Fruit fly (Drosophila melanogaster): ENCODE data around the gene CG13284.

Gene CG13284

DNA sequence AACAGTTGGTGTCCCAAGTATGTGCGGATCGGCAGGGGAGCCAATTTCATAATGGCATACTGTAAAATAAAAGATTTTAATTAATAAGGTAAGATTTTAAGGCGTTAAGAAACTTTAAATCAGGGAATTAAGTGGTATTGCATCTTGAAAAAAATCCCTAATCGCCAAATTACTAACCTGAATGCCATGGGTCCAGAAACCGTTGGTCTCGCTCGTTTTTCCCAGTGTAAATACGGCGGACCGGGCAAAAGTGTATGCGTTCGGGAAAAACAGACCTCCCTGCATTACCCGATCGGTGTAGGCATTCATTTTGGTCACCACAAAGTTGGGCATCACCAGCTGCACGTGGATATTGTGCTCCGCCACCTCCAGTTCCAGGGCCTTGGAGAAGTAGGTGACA is 5.2 kb downstream of the CG13284 start (continued):
- TF ChIP-seq esn (GFP tag; optimal IDR thresholded peaks at IDR 0.05) (peak; percentile 72), CG1621 (tag; optimal IDR thresholded peaks at IDR 0.05) (no peak), CG7368 (GFP tag; optimal IDR thresholded peaks at IDR 0.05) (peak; percentile 4), CG6854 (GFP tag; optimal IDR thresholded peaks at IDR 0.05) (no peak), Hr39 (GFP tag; optimal IDR thresholded peaks at IDR 0.05) (peak; percentile 66), Gug (GFP tag; IDR thresholded peaks at IDR 0.05) (peak; percentile 22; the same call in 1 of the 2 replicates), ss (GFP tag; optimal IDR thresholded peaks at IDR 0.05) (no peak), acj6 (GFP tag; optimal IDR thresholded peaks at IDR 0.05) (peak; percentile 21), Blimp-1 (GFP tag; optimal IDR thresholded peaks at IDR 0.05) (no peak), spab (GFP tag; optimal IDR thresholded peaks at IDR 0.05) (no peak), Sox102F (GFP tag; optimal IDR thresholded peaks at IDR 0.05) (peak; percentile 61), fd85E (GFP tag; optimal IDR thresholded peaks at IDR 0.05) (no peak), CG15336 (GFP tag; IDR thresholded peaks at IDR 0.05) (peak; percentile 50; the same call in 1 of the 2 replicates), CG8632 (GFP tag; optimal IDR thresholded peaks at IDR 0.05) (no peak), CG9139 (GFP tag; optimal IDR thresholded peaks at IDR 0.05) (no peak), pdm3 (GFP tag; optimal IDR thresholded peaks at IDR 0.05) (peak; percentile 17), topi (GFP tag; optimal IDR thresholded peaks at IDR 0.05) (peak; percentile 65), fkh (GFP tag; optimal IDR thresholded peaks at IDR 0.05) (no peak), achi (GFP tag; optimal IDR thresholded peaks at IDR 0.05) (peak; percentile 32), Hr4 (GFP tag; optimal IDR thresholded peaks at IDR 0.05) (peak; percentile 24), CG6163 (GFP tag; IDR thresholded peaks at IDR 0.05) (no peak; the same call in 2 of the 3 replicates), cyc (GFP tag; optimal IDR thresholded peaks at IDR 0.05) (peak; percentile 69), CG16779 (tag; optimal IDR thresholded peaks at IDR 0.05) (no peak), eg (GFP tag; IDR thresholded peaks at IDR 0.05) (peak; percentile 48; the same call in 1 of the 3 replicates), Ets21C (GFP tag; optimal IDR thresholded peaks at IDR 0.05) (peak; percentile 16), fd59A (GFP tag; optimal IDR thresholded peaks at IDR 0.05) (no peak), Smox (GFP tag; optimal IDR thresholded peaks at IDR 0.05) (peak; percentile 54), CG6792 (GFP tag; optimal IDR thresholded peaks at IDR 0.05) (peak; percentile 3), dsx (GFP tag; optimal IDR thresholded peaks at IDR 0.05; ENCODE audit: poor library complexity, severe bottlenecking) (no peak), CG34406 (GFP tag; optimal IDR thresholded peaks at IDR 0.05) (peak; percentile 35), CG11762 (GFP tag; optimal IDR thresholded peaks at IDR 0.05; ENCODE audit: insufficient read depth) (no peak), CG10669 (GFP tag; optimal IDR thresholded peaks at IDR 0.05) (no peak), svp (GFP tag) (peak; percentile 70), CG8119 (GFP tag; IDR thresholded peaks at IDR 0.05) (peak; percentile 33; the same call in 1 of the 3 replicates)

DNA sequence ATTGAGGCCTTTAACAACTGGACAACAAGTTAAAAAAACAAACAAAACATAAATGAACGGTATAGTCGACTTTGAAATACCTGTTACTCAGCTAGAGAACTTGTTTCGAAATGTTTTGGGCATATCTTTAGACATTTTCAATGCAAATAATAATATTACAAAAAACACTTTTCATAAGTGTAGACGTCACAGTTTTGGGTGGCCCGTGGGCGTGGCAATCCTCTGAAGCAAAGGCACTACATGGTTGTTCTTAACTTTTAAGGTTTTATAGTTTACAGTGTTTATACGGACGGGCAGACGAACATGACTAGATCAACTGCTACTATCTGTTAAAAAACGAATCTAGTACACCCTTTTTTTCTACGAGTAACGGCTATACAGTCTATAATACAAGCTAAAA is 6.0 kb downstream of the CG13284 start:
- no peak for TF ChIP-seq Lpt (GFP tag; optimal IDR thresholded peaks at IDR 0.05)
- TF ChIP-seq net (GFP tag; optimal IDR thresholded peaks at IDR 0.05), result peak; percentile 29
- TF ChIP-seq CG8632 (GFP tag; optimal IDR thresholded peaks at IDR 0.05), result peak; percentile 25
- no peak for TF ChIP-seq CG6854 (GFP tag; optimal IDR thresholded peaks at IDR 0.05)
- TF ChIP-seq Blimp-1 (GFP tag; optimal IDR thresholded peaks at IDR 0.05), result no peak
- no peak for TF ChIP-seq Ets96B (tag; optimal IDR thresholded peaks at IDR 0.05)
- peak; percentile 42 for TF ChIP-seq CG34406 (GFP tag; optimal IDR thresholded peaks at IDR 0.05)
- TF ChIP-seq pdm3 (GFP tag; optimal IDR thresholded peaks at IDR 0.05), result peak; percentile 54
- peak; percentile 41 for TF ChIP-seq Smox (GFP tag; optimal IDR thresholded peaks at IDR 0.05)
- no peak for TF ChIP-seq CG15336 (GFP tag; IDR thresholded peaks at IDR 0.05)
- TF ChIP-seq CG6276 (GFP tag; optimal IDR thresholded peaks at IDR 0.05), result no peak
- TF ChIP-seq OdsH (GFP tag; optimal IDR thresholded peaks at IDR 0.05), result peak; percentile 11
- no peak for TF ChIP-seq dsx (GFP tag; optimal IDR thresholded peaks at IDR 0.05; ENCODE audit: poor library complexity, severe bottlenecking)
- no peak for TF ChIP-seq Gug (GFP tag; IDR thresholded peaks at IDR 0.05)
- TF ChIP-seq acj6 (GFP tag; optimal IDR thresholded peaks at IDR 0.05), result peak; percentile 44
- no peak for TF ChIP-seq fd59A (GFP tag; optimal IDR thresholded peaks at IDR 0.05)
- peak; percentile 23 for TF ChIP-seq Ets21C (GFP tag; optimal IDR thresholded peaks at IDR 0.05)
- TF ChIP-seq CG6808 (GFP tag; optimal IDR thresholded peaks at IDR 0.05), result peak; percentile 19
- TF ChIP-seq CG11762 (GFP tag; optimal IDR thresholded peaks at IDR 0.05; ENCODE audit: insufficient read depth), result no peak
- TF ChIP-seq fd85E (GFP tag; optimal IDR thresholded peaks at IDR 0.05), result no peak
- TF ChIP-seq cyc (GFP tag; optimal IDR thresholded peaks at IDR 0.05), result peak; percentile 11
- peak; percentile 33 for TF ChIP-seq Sox14 (GFP tag; optimal IDR thresholded peaks at IDR 0.05)
- TF ChIP-seq eg (GFP tag; IDR thresholded peaks at IDR 0.05), result no peak
- TF ChIP-seq esn (GFP tag; optimal IDR thresholded peaks at IDR 0.05), result peak; percentile 70
- TF ChIP-seq CG4318 (GFP tag; optimal IDR thresholded peaks at IDR 0.05), result no peak
- TF ChIP-seq Met (GFP tag; optimal IDR thresholded peaks at IDR 0.05), result peak; percentile 59
- TF ChIP-seq CG6792 (GFP tag; optimal IDR thresholded peaks at IDR 0.05), result peak; percentile 21
- TF ChIP-seq svp (GFP tag), result peak; percentile 74
- TF ChIP-seq fkh (GFP tag; optimal IDR thresholded peaks at IDR 0.05), result no peak
- peak; percentile 60 for TF ChIP-seq Sox102F (GFP tag; optimal IDR thresholded peaks at IDR 0.05)
- TF ChIP-seq ss (GFP tag; optimal IDR thresholded peaks at IDR 0.05), result no peak
- TF ChIP-seq Hr39 (GFP tag; optimal IDR thresholded peaks at IDR 0.05), result peak; percentile 52
- TF ChIP-seq CG9139 (GFP tag; optimal IDR thresholded peaks at IDR 0.05), result no peak
- no peak for TF ChIP-seq Sox15 (GFP tag; optimal IDR thresholded peaks at IDR 0.05)
- no peak for TF ChIP-seq CG1621 (tag; optimal IDR thresholded peaks at IDR 0.05)
- no peak for TF ChIP-seq CG10669 (GFP tag; optimal IDR thresholded peaks at IDR 0.05)
- no peak for TF ChIP-seq salr (GFP tag; optimal IDR thresholded peaks at IDR 0.05)
- TF ChIP-seq CG16779 (tag; optimal IDR thresholded peaks at IDR 0.05), result no peak
